Worm (Caenorhabditis elegans): ENCODE results near the gene cec-3.

- TF ChIP-seq unc-62 (GFP tag; optimal IDR thresholded peaks at IDR 0.05) = no peak
- no peak for TF ChIP-seq zip-8 (tag; optimal IDR thresholded peaks at IDR 0.05)
- no peak for TF ChIP-seq unc-39 (tag; optimal IDR thresholded peaks at IDR 0.05)
- TF ChIP-seq pha-4 (tag; optimal IDR thresholded peaks at IDR 0.05) = no peak
- TF ChIP-seq nhr-76 (tag; optimal IDR thresholded peaks at IDR 0.05) = no peak
- TF ChIP-seq mep-1 (tag; optimal IDR thresholded peaks at IDR 0.05) = peak; percentile 17
- TF ChIP-seq blmp-1 (tag; optimal IDR thresholded peaks at IDR 0.05) = no peak
- no peak for TF ChIP-seq elt-3 (tag; optimal IDR thresholded peaks at IDR 0.05)
These were observed 18.7 kb downstream of the cec-3 start for ce11 chrII:7838661-7839060.

Data from whole organism, mixed stage, embryonic.